Worm (Caenorhabditis elegans): Measurements from ENCODE around the gene camt-1.

Gene camt-1

ce11 chrII:4460297-4460696 is 44.6 kb downstream of the camt-1 start:
- TF ChIP-seq unc-62 (GFP tag; optimal IDR thresholded peaks at IDR 0.05): no peak

- no peak for TF ChIP-seq unc-62 (GFP tag; optimal IDR thresholded peaks at IDR 0.05)
These were observed 48.9 kb downstream of the camt-1 start for ce11 chrII:4456024-4456423.

ce11 chrII:4454823-4455222 is 50.1 kb downstream of the camt-1 start:
- no peak for TF ChIP-seq unc-62 (GFP tag; optimal IDR thresholded peaks at IDR 0.05)

DNA sequence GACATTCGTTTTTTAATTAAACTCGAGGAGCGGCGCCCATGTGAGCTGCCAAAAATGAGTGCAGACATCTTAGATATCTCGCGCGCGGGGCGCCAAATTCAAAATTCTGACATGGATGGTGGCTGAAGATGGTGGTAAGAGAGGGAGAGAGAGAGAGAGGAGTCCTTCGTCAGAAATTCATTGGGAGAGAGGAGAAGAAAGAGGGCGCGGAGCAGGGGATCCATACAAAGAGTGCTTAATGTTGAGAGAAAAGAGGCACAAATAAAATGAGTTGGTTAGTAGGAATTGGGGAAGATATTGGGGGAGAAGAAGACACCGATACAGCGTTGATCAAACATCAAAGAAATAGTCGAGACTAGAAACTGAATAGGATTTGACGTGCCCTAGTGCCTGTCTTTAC is 51.5 kb downstream of the camt-1 start:
- TF ChIP-seq unc-62 (GFP tag; optimal IDR thresholded peaks at IDR 0.05): no peak

ce11 chrII:4453051-4453450 is 51.9 kb downstream of the camt-1 start, which contains the start of gene twk-2:
twk-2 (minus strand) TSS chrII:4453151.
- no peak for TF ChIP-seq unc-62 (GFP tag; optimal IDR thresholded peaks at IDR 0.05)

ce11 chrII:4444811-4445210 is 60.1 kb downstream of the camt-1 start:
- no peak for TF ChIP-seq unc-62 (GFP tag; optimal IDR thresholded peaks at IDR 0.05)

ce11 chrII:4441278-4441677 is 63.7 kb downstream of the camt-1 start:
- no peak for TF ChIP-seq unc-62 (GFP tag; optimal IDR thresholded peaks at IDR 0.05)
